Fruit fly (Drosophila melanogaster) S2 (cell line): ENCODE data around the gene Polr3E.

Experiments
- CG8478 ChIP-seq: fragments of >200 bp; optimal IDR thresholded peaks from 2 replicates; lab custom pipeline; 2018
- CTCF ChIP-seq, 2 experiments: fragments of >200 bp; optimal IDR thresholded peaks; 2 replicates each; lab custom pipeline; 2018

- TF ChIP-seq CTCF (optimal IDR thresholded peaks at IDR 0.05; lab: Kevin White, UChicago) (no peak), CG8478 (lab: Kevin White, UChicago) (no peak)
Observed at dm6 chr3L:21069453-21069852, 37.8 kb downstream of the Polr3E start.
